Worm (Caenorhabditis elegans) whole organism, mixed stage, embryonic: ENCODE data around the gene F07B10.7.

Experiments used
- M03D4.4 ChIP-seq: sonication (generic microtip); optimal IDR thresholded peaks from 2 replicates; lab custom pipeline; 2017; ENCODE audit warnings: mild to moderate bottlenecking, missing genetic modification characterization, missing compliant biosample characterization
- bed-3 ChIP-seq: fragments of 200-800 bp; sonication (Bioruptor generic); optimal IDR thresholded peaks from 3 replicates; lab custom pipeline; 2018; ENCODE audit warnings: mild to moderate bottlenecking, missing genetic modification characterization, moderate library complexity, missing compliant biosample characterization
- blmp-1 ChIP-seq: fragments of 150-350 bp; optimal IDR thresholded peaks from 2 replicates; lab custom pipeline; 2014; ENCODE audit warnings: missing biosample characterization, missing genetic modification characterization
- ceh-39 ChIP-seq: fragments of 150-350 bp; optimal IDR thresholded peaks from 2 replicates; lab custom pipeline; 2014; ENCODE audit warnings: missing biosample characterization, missing genetic modification characterization
- ceh-43 ChIP-seq: fragments of 200-800 bp; sonication (Bioruptor generic); optimal IDR thresholded peaks from 2 replicates; lab custom pipeline; 2018; ENCODE audit warnings: mild to moderate bottlenecking, missing genetic modification characterization, moderate library complexity, missing compliant biosample characterization
- ceh-83 ChIP-seq: fragments of 200-800 bp; sonication (Bioruptor generic); optimal IDR thresholded peaks from 2 replicates; lab custom pipeline; 2018; ENCODE audit warnings: mild to moderate bottlenecking, missing genetic modification characterization, missing compliant biosample characterization
- ces-1 ChIP-seq: fragments of 150-350 bp; optimal IDR thresholded peaks from 2 replicates; lab custom pipeline; 2014; ENCODE audit warnings: missing biosample characterization, missing genetic modification reagents, missing genetic modification characterization
- cnd-1 ChIP-seq: fragments of 200-800 bp; sonication (Bioruptor generic); optimal IDR thresholded peaks from 2 replicates; lab custom pipeline; 2018; ENCODE audit warnings: mild to moderate bottlenecking, missing genetic modification characterization, missing compliant biosample characterization
- drap-1 ChIP-seq: fragments of 200-800 bp; sonication (Bioruptor generic); optimal IDR thresholded peaks from 3 replicates; lab custom pipeline; 2018; ENCODE audit warnings: mild to moderate bottlenecking, missing genetic modification characterization, missing compliant biosample characterization
- elt-1 ChIP-seq: sonication (generic microtip); optimal IDR thresholded peaks from 2 replicates; lab custom pipeline; 2017; ENCODE audit warnings: missing genetic modification characterization, mild to moderate bottlenecking, missing compliant biosample characterization, antibody characterized with exemption, moderate library complexity, borderline replicate concordance; ENCODE audit not compliant: insufficient read depth
- elt-3 ChIP-seq: fragments of 150-350 bp; optimal IDR thresholded peaks from 2 replicates; lab custom pipeline; 2014; ENCODE audit warnings: missing biosample characterization, missing genetic modification characterization
- flh-1 ChIP-seq: fragments of 200-800 bp; sonication (Bioruptor generic); optimal IDR thresholded peaks from 2 replicates; lab custom pipeline; 2018; ENCODE audit warnings: mild to moderate bottlenecking, missing genetic modification characterization, moderate library complexity, missing compliant biosample characterization
- ham-2 ChIP-seq: fragments of 200-800 bp; sonication (Bioruptor generic); optimal IDR thresholded peaks from 2 replicates; lab custom pipeline; 2018; ENCODE audit warnings: mild to moderate bottlenecking, missing genetic modification characterization, missing compliant biosample characterization
- hlh-1 ChIP-seq: fragments of 150-350 bp; optimal IDR thresholded peaks from 2 replicates; lab custom pipeline; 2014; ENCODE audit warnings: missing biosample characterization, missing genetic modification reagents, missing genetic modification characterization
- lin-13 ChIP-seq: fragments of 150-350 bp; optimal IDR thresholded peaks from 2 replicates; lab custom pipeline; 2014; ENCODE audit warnings: missing biosample characterization, missing genetic modification characterization
- lin-32 ChIP-seq: fragments of 200-800 bp; sonication (Bioruptor generic); optimal IDR thresholded peaks from 2 replicates; lab custom pipeline; 2018; ENCODE audit warnings: mild to moderate bottlenecking, missing genetic modification characterization, missing compliant biosample characterization
- lsy-2 ChIP-seq: fragments of 150-350 bp; optimal IDR thresholded peaks from 2 replicates; lab custom pipeline; 2014; ENCODE audit warnings: missing biosample characterization, missing genetic modification characterization
- mab-5 ChIP-seq: fragments of 150-350 bp; optimal IDR thresholded peaks from 2 replicates; lab custom pipeline; 2014; ENCODE audit warnings: missing biosample characterization, missing genetic modification characterization
- mep-1 ChIP-seq: fragments of 150-350 bp; optimal IDR thresholded peaks from 2 replicates; lab custom pipeline; 2017; ENCODE audit warnings: missing biosample characterization, missing genetic modification reagents, missing genetic modification characterization, inconsistent platforms
- mls-2 ChIP-seq: sonication (generic microtip); optimal IDR thresholded peaks from 2 replicates; lab custom pipeline; 2016; ENCODE audit warnings: mild to moderate bottlenecking, missing genetic modification characterization, moderate library complexity, missing compliant biosample characterization
- nhr-12 ChIP-seq: fragments of 150-350 bp; optimal IDR thresholded peaks from 2 replicates; lab custom pipeline; 2014; ENCODE audit warnings: missing biosample characterization, missing genetic modification characterization
- nhr-2 ChIP-seq: fragments of 150-350 bp; optimal IDR thresholded peaks from 2 replicates; lab custom pipeline; 2014; ENCODE audit warnings: missing biosample characterization, missing genetic modification characterization
- nhr-237 ChIP-seq: fragments of 150-350 bp; optimal IDR thresholded peaks from 2 replicates; lab custom pipeline; 2014; ENCODE audit warnings: missing biosample characterization, missing genetic modification characterization
- nhr-28 ChIP-seq: fragments of 150-350 bp; optimal IDR thresholded peaks from 2 replicates; lab custom pipeline; 2014; ENCODE audit warnings: missing biosample characterization, missing genetic modification characterization
- nhr-76 ChIP-seq: sonication (generic microtip); optimal IDR thresholded peaks from 2 replicates; lab custom pipeline; 2017; ENCODE audit warnings: missing biosample characterization, missing genetic modification characterization
- pha-4 ChIP-seq: fragments of 150-350 bp; optimal IDR thresholded peaks from 2 replicates; lab custom pipeline; 2018; ENCODE audit warnings: missing biosample characterization, missing genetic modification reagents, missing genetic modification characterization
- sem-2 ChIP-seq: fragments of 200-800 bp; sonication (Bioruptor generic); optimal IDR thresholded peaks from 2 replicates; lab custom pipeline; 2018; ENCODE audit warnings: mild to moderate bottlenecking, missing genetic modification characterization, missing compliant biosample characterization
- snpc-4 ChIP-seq: fragments of 150-350 bp; optimal IDR thresholded peaks from 2 replicates; lab custom pipeline; 2014; ENCODE audit warnings: missing biosample characterization, missing genetic modification characterization
- sptf-1 ChIP-seq: sonication (generic microtip); optimal IDR thresholded peaks from 2 replicates; lab custom pipeline; 2017; ENCODE audit warnings: mild to moderate bottlenecking, missing genetic modification characterization, moderate library complexity, missing compliant biosample characterization
- tbx-8 ChIP-seq: fragments of 200-800 bp; sonication (Bioruptor generic); optimal IDR thresholded peaks from 2 replicates; lab custom pipeline; 2018; ENCODE audit warnings: mild to moderate bottlenecking, missing genetic modification characterization, moderate library complexity, missing compliant biosample characterization
- unc-120 ChIP-seq: sonication (generic microtip); optimal IDR thresholded peaks from 2 replicates; lab custom pipeline; 2017; ENCODE audit warnings: missing genetic modification characterization, missing compliant biosample characterization; ENCODE audit not compliant: poor library complexity, severe bottlenecking
- unc-39 ChIP-seq: fragments of 150-350 bp; optimal IDR thresholded peaks from 2 replicates; lab custom pipeline; 2014; ENCODE audit warnings: missing biosample characterization, missing genetic modification characterization
- unc-62 ChIP-seq: fragments of 150-350 bp; optimal IDR thresholded peaks from 2 replicates; lab custom pipeline; 2014; ENCODE audit warnings: missing biosample characterization, missing genetic modification reagents, missing genetic modification characterization
- zip-8 ChIP-seq: fragments of 150-350 bp; optimal IDR thresholded peaks from 2 replicates; lab custom pipeline; 2014; ENCODE audit warnings: missing biosample characterization, missing genetic modification characterization
- ztf-11 ChIP-seq: fragments of 150-350 bp; optimal IDR thresholded peaks from 2 replicates; lab custom pipeline; 2014; ENCODE audit warnings: missing biosample characterization, missing genetic modification characterization

The F07B10.7 gene

ce11 chrV:11228653-11229173 lies 31.8 kb downstream of the F07B10.7 start, which contains the start of gene pqn-70:
pqn-70 (minus strand) TSS chrV:11228703.
- TF ChIP-seq unc-39 (tag; lab: Kevin White, UChicago) (no peak), cnd-1 (tag; lab: Kevin White, UChicago) (no peak), lsy-2 (tag; lab: Kevin White, UChicago) (peak; percentile 50), ztf-11 (tag; lab: Kevin White, UChicago) (no peak), unc-62 (no peak), sem-2 (GFP tag; lab: Kevin White, UChicago) (no peak), nhr-76 (tag; lab: Kevin White, UChicago) (no peak), blmp-1 (tag; lab: Kevin White, UChicago) (no peak), zip-8 (tag; lab: Kevin White, UChicago) (no peak), elt-1 (tag; lab: Kevin White, UChicago) (no peak), nhr-28 (no peak), ceh-43 (GFP tag; lab: Kevin White, UChicago) (no peak), ham-2 (GFP tag; lab: Kevin White, UChicago) (no peak), elt-3 (tag; lab: Kevin White, UChicago) (peak; percentile 1), nhr-12 (peak; percentile 8), bed-3 (GFP tag; lab: Kevin White, UChicago) (no peak), unc-120 (tag; lab: Kevin White, UChicago) (peak; percentile 98), nhr-237 (tag; lab: Kevin White, UChicago) (peak; percentile 5), sptf-1 (no peak), mab-5 (tag; lab: Kevin White, UChicago) (no peak), snpc-4 (tag; lab: Kevin White, UChicago) (no peak), mls-2 (tag; lab: Kevin White, UChicago) (peak; percentile 25), drap-1 (peak; percentile 28), ces-1 (GFP tag; lab: Kevin White, UChicago) (peak; percentile 86), lin-32 (no peak), M03D4.4 (peak; percentile 26), mep-1 (peak; percentile 91), flh-1 (no peak), ceh-83 (GFP tag; lab: Kevin White, UChicago) (peak; percentile 62), tbx-8 (GFP tag; lab: Kevin White, UChicago) (no peak), ceh-39 (tag; lab: Kevin White, UChicago) (peak; percentile 92), hlh-1 (tag; lab: Kevin White, UChicago) (no peak), pha-4 (tag; lab: Kevin White, UChicago) (peak; percentile 44), lin-13 (peak; percentile 66), nhr-2 (peak; percentile 5)

- TF ChIP-seq snpc-4 (tag; lab: Kevin White, UChicago), result no peak
- TF ChIP-seq ceh-39 (tag; lab: Kevin White, UChicago), result no peak
- TF ChIP-seq hlh-1 (tag; lab: Kevin White, UChicago), result peak; percentile 68
- no peak for TF ChIP-seq nhr-76 (tag; lab: Kevin White, UChicago)
- peak; percentile 84 for TF ChIP-seq unc-62
- TF ChIP-seq unc-39 (tag; lab: Kevin White, UChicago), result no peak
- TF ChIP-seq mls-2 (tag; lab: Kevin White, UChicago), result no peak
- TF ChIP-seq sptf-1, result no peak
- TF ChIP-seq nhr-2, result no peak
- TF ChIP-seq blmp-1 (tag; lab: Kevin White, UChicago), result no peak
- no peak for TF ChIP-seq lsy-2 (tag; lab: Kevin White, UChicago)
- no peak for TF ChIP-seq nhr-28
- TF ChIP-seq nhr-237 (tag; lab: Kevin White, UChicago), result no peak
- no peak for TF ChIP-seq lin-13
- TF ChIP-seq, all 35 proteins: peak for 2
These were observed 34.5 kb downstream of the F07B10.7 start, which contains the start of gene bgal-1 for ce11 chrV:11225981-11226380. bgal-1 (minus strand) TSS chrV:11226018.

- no peak for TF ChIP-seq snpc-4 (tag; lab: Kevin White, UChicago)
- no peak for TF ChIP-seq pha-4 (tag; lab: Kevin White, UChicago)
- no peak for TF ChIP-seq nhr-2
- no peak for TF ChIP-seq nhr-12
- no peak for TF ChIP-seq lin-13
- TF ChIP-seq nhr-76 (tag; lab: Kevin White, UChicago), result no peak
- no peak for TF ChIP-seq M03D4.4
- TF ChIP-seq, all 35 proteins: peak for 0
These were observed 36.8 kb downstream of the F07B10.7 start for ce11 chrV:11223698-11224097.
